Fruit fly (Drosophila melanogaster) whole organism, embryonic: ENCODE results near the gene Sgsh.
A peak's percentile ranks its signal among the peaks of the same experiment; 100 is the strongest.

Source experiments
- C15 ChIP-seq: fragments of 200-800 bp; sonication (Bioruptor generic); IDR thresholded peaks from 3 replicates; pipeline ENCODE4 v1.3.6; 2022; ENCODE audit warnings: missing biosample characterization, missing genetic modification characterization
- CG10147 ChIP-seq: fragments of 200-800 bp; sonication (Bioruptor generic); optimal IDR thresholded peaks from 2 replicates; lab custom pipeline; 2019; ENCODE audit warnings: missing biosample characterization, mild to moderate bottlenecking, missing genetic modification characterization, moderate library complexity
- CG10274 ChIP-seq: fragments of 200-800 bp; sonication (Bioruptor generic); optimal IDR thresholded peaks from 3 replicates; lab custom pipeline; 2017; ENCODE audit warnings: missing biosample characterization, mild to moderate bottlenecking, missing genetic modification characterization
- CG17186 ChIP-seq: fragments of 200-800 bp; sonication (Bioruptor generic); optimal IDR thresholded peaks from 3 replicates; lab custom pipeline; 2017; ENCODE audit warnings: missing biosample characterization, missing genetic modification reagents, missing genetic modification characterization
- CG17361 ChIP-seq: fragments of 200-800 bp; sonication (Bioruptor generic); IDR thresholded peaks from 3 replicates; pipeline ENCODE4 v1.3.6; 2022; ENCODE audit warnings: missing biosample characterization, missing genetic modification characterization
- CG17912 ChIP-seq: fragments of 200-800 bp; sonication (Bioruptor generic); optimal IDR thresholded peaks from 2 replicates; lab custom pipeline; 2018; ENCODE audit warnings: missing biosample characterization, mild to moderate bottlenecking, missing genetic modification characterization
- CG34224 ChIP-seq: fragments of 200-800 bp; sonication (Bioruptor generic); IDR thresholded peaks from 3 replicates; pipeline ENCODE4 v1.3.6; 2022; ENCODE audit warnings: missing biosample characterization, missing genetic modification characterization; ENCODE audit not compliant: partially characterized antibody
- CG3726 ChIP-seq: fragments of 200-800 bp; sonication (Bioruptor generic); IDR thresholded peaks from 3 replicates; pipeline ENCODE4, ENCODE4 v1.3.6; 2022; ENCODE audit warnings: missing biosample characterization, missing genetic modification characterization
- CG4282 ChIP-seq: fragments of 200-800 bp; sonication (Bioruptor generic); optimal IDR thresholded peaks from 2 replicates; lab custom pipeline; 2016; ENCODE audit warnings: missing biosample characterization, missing genetic modification characterization
- CG6765 ChIP-seq: fragments of 200-800 bp; sonication (Bioruptor generic); optimal IDR thresholded peaks from 3 replicates; lab custom pipeline; 2017; ENCODE audit warnings: missing biosample characterization, mild to moderate bottlenecking, missing genetic modification characterization
- CG8089 ChIP-seq: fragments of 200-800 bp; sonication (Bioruptor generic); optimal IDR thresholded peaks from 3 replicates; lab custom pipeline; 2016; ENCODE audit warnings: missing biosample characterization, missing genetic modification characterization
- D19B ChIP-seq: fragments of 200-800 bp; sonication (Bioruptor generic); optimal IDR thresholded peaks from 2 replicates; lab custom pipeline; 2017; ENCODE audit warnings: missing biosample characterization, mild to moderate bottlenecking, missing genetic modification characterization
- Deaf1 ChIP-seq: fragments of 200-800 bp; optimal IDR thresholded peaks from 3 replicates; lab custom pipeline; 2019; ENCODE audit warnings: missing biosample characterization, mild to moderate bottlenecking, missing genetic modification characterization, moderate library complexity
- Dfd ChIP-seq, 2 experiments: fragments of >200 bp; optimal IDR thresholded peaks; 2 replicates each; lab custom pipeline; 2017; ENCODE audit warnings: missing biosample characterization in 2 of 2, missing genetic modification characterization in 2 of 2
- E2f2 ChIP-seq: fragments of 200-800 bp; sonication (Bioruptor generic); IDR thresholded peaks from 2 replicates; pipeline ENCODE4 v1.3.6; 2022; ENCODE audit warnings: missing biosample characterization, missing genetic modification characterization
- HHEX ChIP-seq: fragments of 200-800 bp; sonication (Bioruptor generic); optimal IDR thresholded peaks from 3 replicates; lab custom pipeline; 2017; ENCODE audit warnings: missing biosample characterization, mild to moderate bottlenecking, missing genetic modification characterization, missing genetic modification reagents
- HLH3B ChIP-seq: fragments of 200-800 bp; sonication (Bioruptor generic); IDR thresholded peaks from 2 replicates; pipeline ENCODE4 v1.3.6; 2022; ENCODE audit warnings: missing biosample characterization, missing genetic modification characterization
- HLHmδ ChIP-seq: fragments of 200-800 bp; sonication (Bioruptor generic); optimal IDR thresholded peaks from 2 replicates; lab custom pipeline; 2018; ENCODE audit warnings: missing biosample characterization, mild to moderate bottlenecking, missing genetic modification characterization, moderate library complexity
- HmgZ ChIP-seq: fragments of 200-800 bp; sonication (Bioruptor generic); optimal IDR thresholded peaks from 2 replicates; lab custom pipeline; 2018; ENCODE audit warnings: missing biosample characterization, mild to moderate bottlenecking, missing genetic modification characterization
- Hmx ChIP-seq: fragments of 200-800 bp; sonication (Bioruptor generic); optimal IDR thresholded peaks from 2 replicates; lab custom pipeline; 2016; ENCODE audit warnings: missing biosample characterization, missing genetic modification characterization
- Lim3 ChIP-seq: fragments of 200-800 bp; sonication (Bioruptor generic); IDR thresholded peaks from 2 replicates; pipeline ENCODE4 v1.3.6; 2022; ENCODE audit warnings: missing biosample characterization, missing genetic modification characterization
- MTF-1 ChIP-seq: fragments of 200-800 bp; sonication (Bioruptor generic); optimal IDR thresholded peaks from 2 replicates; lab custom pipeline; 2018; ENCODE audit warnings: missing biosample characterization, mild to moderate bottlenecking, missing genetic modification characterization, borderline replicate concordance
- NfI ChIP-seq: fragments of 200-800 bp; sonication (Bioruptor generic); optimal IDR thresholded peaks from 3 replicates; lab custom pipeline; 2018; ENCODE audit warnings: missing biosample characterization, mild to moderate bottlenecking, missing genetic modification characterization, moderate library complexity
- Pdp1 ChIP-seq, 2 experiments: fragments of 200-800 bp; sonication (Bioruptor generic); optimal IDR thresholded peaks; 3 replicates each; lab custom pipeline; 2016; ENCODE audit warnings: missing biosample characterization in 2 of 2, missing genetic modification characterization in 2 of 2, mild to moderate bottlenecking in 1 of 2, moderate library complexity in 1 of 2
- Spps ChIP-seq: fragments of 200-800 bp; sonication (Bioruptor generic); optimal IDR thresholded peaks from 2 replicates; lab custom pipeline; 2018; ENCODE audit warnings: missing biosample characterization, mild to moderate bottlenecking, missing genetic modification characterization
- Ssrp ChIP-seq: fragments of 200-800 bp; sonication (Bioruptor generic); optimal IDR thresholded peaks from 2 replicates; lab custom pipeline; 2018; ENCODE audit warnings: missing biosample characterization, mild to moderate bottlenecking, missing genetic modification characterization, moderate library complexity
- abd-A ChIP-seq: fragments of 200-800 bp; sonication (Bioruptor generic); optimal IDR thresholded peaks from 3 replicates; lab custom pipeline; 2019; ENCODE audit warnings: missing biosample characterization, mild to moderate bottlenecking, missing genetic modification characterization, moderate library complexity
- br ChIP-seq: fragments of >200 bp; optimal IDR thresholded peaks from 2 replicates; lab custom pipeline; 2017
- cg ChIP-seq: fragments of 200-800 bp; sonication (Bioruptor generic); optimal IDR thresholded peaks from 3 replicates; lab custom pipeline; 2019; ENCODE audit warnings: missing biosample characterization, mild to moderate bottlenecking, missing genetic modification characterization, moderate library complexity
- crol ChIP-seq: fragments of 200-800 bp; sonication (Bioruptor generic); IDR thresholded peaks from 2 replicates; pipeline ENCODE4 v1.3.6; 2022; ENCODE audit warnings: missing biosample characterization, missing genetic modification characterization
- cwo ChIP-seq: fragments of 200-800 bp; sonication (Bioruptor generic); optimal IDR thresholded peaks from 3 replicates; lab custom pipeline; 2017; ENCODE audit warnings: missing biosample characterization, missing genetic modification characterization, mild to moderate bottlenecking, moderate library complexity, missing genetic modification reagents
- da ChIP-seq: fragments of 200-800 bp; sonication (Bioruptor generic); optimal IDR thresholded peaks from 2 replicates; lab custom pipeline; 2016; ENCODE audit warnings: missing biosample characterization, missing genetic modification characterization
- esg ChIP-seq: fragments of 200-800 bp; sonication (Bioruptor generic); conservative IDR thresholded peaks from 2 replicates; pipeline ENCODE4 v1.3.6; 2022; ENCODE audit warnings: missing biosample characterization, missing genetic modification characterization
- gem ChIP-seq: fragments of 200-800 bp; sonication (Bioruptor generic); optimal IDR thresholded peaks from 2 replicates; lab custom pipeline; 2019; ENCODE audit warnings: missing biosample characterization, mild to moderate bottlenecking, missing genetic modification characterization, moderate library complexity
- ham ChIP-seq: fragments of 200-800 bp; sonication (Bioruptor generic); IDR thresholded peaks from 2 replicates; pipeline ENCODE4 v1.3.6; 2022; ENCODE audit warnings: missing biosample characterization, missing genetic modification characterization
- hth ChIP-seq: fragments of >200 bp; optimal IDR thresholded peaks from 2 replicates; lab custom pipeline; 2017; ENCODE audit warnings: inconsistent platforms
- nerfin-1 ChIP-seq: fragments of 200-800 bp; sonication (Bioruptor generic); optimal IDR thresholded peaks from 3 replicates; lab custom pipeline; 2019; ENCODE audit warnings: missing biosample characterization, mild to moderate bottlenecking, missing genetic modification characterization, moderate library complexity
- onecut ChIP-seq: fragments of 200-800 bp; sonication (Bioruptor generic); IDR thresholded peaks from 2 replicates; pipeline ENCODE4 v1.3.6; 2022; ENCODE audit warnings: missing biosample characterization, missing genetic modification characterization
- ranshi ChIP-seq: fragments of 200-800 bp; sonication (Bioruptor generic); IDR thresholded peaks from 2 replicates; pipeline ENCODE4 v1.3.6; 2022; ENCODE audit warnings: missing biosample characterization, missing genetic modification characterization
- row ChIP-seq: fragments of 200-800 bp; sonication (Bioruptor generic); IDR thresholded peaks from 3 replicates; pipeline ENCODE4 v1.3.6; 2022; ENCODE audit warnings: missing biosample characterization, missing genetic modification characterization
- run ChIP-seq: fragments of 200-800 bp; sonication (Bioruptor generic); optimal IDR thresholded peaks from 3 replicates; lab custom pipeline; 2018; ENCODE audit warnings: missing biosample characterization, mild to moderate bottlenecking, missing genetic modification characterization
- slp2 ChIP-seq: fragments of 200-800 bp; sonication (Bioruptor generic); optimal IDR thresholded peaks from 2 replicates; lab custom pipeline; 2016; ENCODE audit warnings: missing biosample characterization, missing genetic modification characterization
- sr ChIP-seq: fragments of 200-800 bp; sonication (Bioruptor generic); IDR thresholded peaks from 3 replicates; pipeline ENCODE4 v1.3.6; 2022; ENCODE audit warnings: missing biosample characterization, missing genetic modification characterization
- ttk ChIP-seq: fragments of 200-800 bp; sonication (Bioruptor generic); IDR thresholded peaks from 2 replicates; pipeline ENCODE4 v2.1.2; 2022; ENCODE audit warnings: missing biosample characterization, missing genetic modification characterization
- tup ChIP-seq: fragments of 200-800 bp; sonication (Bioruptor generic); optimal IDR thresholded peaks from 2 replicates; lab custom pipeline; 2016; ENCODE audit warnings: missing biosample characterization, mild to moderate bottlenecking, missing genetic modification characterization, moderate library complexity
- unc-4 ChIP-seq: fragments of 200-800 bp; sonication (Bioruptor generic); IDR thresholded peaks from 2 replicates; pipeline ENCODE4 v1.3.6; 2022; ENCODE audit warnings: missing biosample characterization, missing genetic modification characterization; ENCODE audit not compliant: partially characterized antibody
- vfl ChIP-seq: fragments of 200-800 bp; sonication (Bioruptor generic); optimal IDR thresholded peaks from 2 replicates; lab custom pipeline; 2016; ENCODE audit warnings: missing biosample characterization, missing genetic modification characterization

The Sgsh gene

DNA sequence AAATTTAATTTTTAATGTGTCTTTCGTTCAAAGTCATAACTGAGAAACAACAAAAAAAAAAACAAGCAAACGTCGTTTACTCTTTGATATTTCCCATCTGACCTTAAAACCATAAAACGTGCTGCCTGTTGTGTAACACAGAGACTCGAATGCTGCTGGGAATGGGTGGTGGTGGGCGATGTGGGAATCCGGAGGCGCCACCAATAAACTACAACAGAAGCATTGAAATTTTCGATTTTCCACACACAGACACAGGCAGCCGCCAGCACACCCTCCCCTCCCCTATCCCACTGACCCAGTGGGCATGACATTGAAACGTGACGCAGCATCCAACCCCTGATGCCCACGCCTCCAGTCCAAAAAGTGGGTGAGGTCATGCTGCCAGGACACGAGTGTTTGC is 2.4 kb downstream of the Sgsh start (continued):
- TF ChIP-seq run (tag; lab: Kevin White, UChicago) (no peak), Deaf1 (no peak), HLH3B (GFP tag; lab: Robert Waterston, UW) (no peak), Lim3 (GFP tag; lab: Robert Waterston, UW) (no peak), E2f2 (GFP tag; lab: Robert Waterston, UW) (0 out of 2 replicates have a peak, but pooled peaks have one; percentile 12), sr (GFP tag; lab: Robert Waterston, UW) (peak; percentile 49; the same call in 2 of the 3 replicates), MTF-1 (no peak), CG17186 (GFP tag; lab: Kevin White, UChicago) (no peak), HLHmδ (GFP tag; lab: Kevin White, UChicago) (no peak), CG4282 (GFP tag; lab: Kevin White, UChicago) (no peak), da (no peak), tup (GFP tag; lab: Kevin White, UChicago) (no peak), Ssrp (no peak), NfI (no peak), crol (peak; percentile 84), CG10274 (GFP tag; lab: Kevin White, UChicago) (no peak), Hmx (GFP tag; lab: Kevin White, UChicago) (no peak), row (GFP tag; lab: Robert Waterston, UW) (no peak), gem (tag; lab: Kevin White, UChicago) (no peak), Spps (no peak), C15 (GFP tag; lab: Robert Waterston, UW) (no peak), esg (GFP tag; lab: Robert Waterston, UW) (no peak), ranshi (GFP tag; lab: Robert Waterston, UW) (peak; percentile 9; the same call in 1 of the 2 replicates), CG17361 (GFP tag; lab: Robert Waterston, UW) (no peak), hth (lab: Kevin White, UChicago) (no peak), CG8089 (GFP tag; lab: Kevin White, UChicago) (no peak), CG17912 (GFP tag; lab: Kevin White, UChicago) (no peak), CG34224 (no peak), Pdp1 (GFP tag; optimal IDR thresholded peaks at IDR 0.05; lab: Kevin White, UChicago) (peak in 1 of 2 experiments; percentile 89), vfl (GFP tag; lab: Kevin White, UChicago) (no peak), CG10147 (GFP tag; lab: Kevin White, UChicago) (no peak), nerfin-1 (peak; percentile 20), Dfd (GFP tag; optimal IDR thresholded peaks at IDR 0.05; lab: Kevin White, UChicago) (no peak), slp2 (GFP tag; lab: Kevin White, UChicago) (no peak), CG3726 (GFP tag; lab: Robert Waterston, UW) (no peak), unc-4 (GFP tag; lab: Robert Waterston, UW) (no peak), cwo (GFP tag; lab: Kevin White, UChicago) (peak; percentile 61), cg (peak; percentile 4), ttk (peak; percentile 33; the same call in 1 of the 2 replicates), HmgZ (tag; lab: Kevin White, UChicago) (no peak), ham (no peak), br (lab: Kevin White, UChicago) (no peak), D19B (GFP tag; lab: Kevin White, UChicago) (no peak), abd-A (tag; lab: Kevin White, UChicago) (peak; percentile 11), CG6765 (GFP tag; lab: Kevin White, UChicago) (no peak), onecut (GFP tag; lab: Robert Waterston, UW) (peak; percentile 64), HHEX (GFP tag; lab: Kevin White, UChicago) (no peak)
